Worm (Caenorhabditis elegans) whole organism, late embryonic: ENCODE measurements around the gene che-2.

ENCODE experiments used
- K02D7.2 ChIP-seq: sonication (generic microtip); optimal IDR thresholded peaks from 2 replicates; lab custom pipeline; 2017; ENCODE audit warnings: mild to moderate bottlenecking, missing genetic modification characterization, missing compliant biosample characterization
- T23F11.4 ChIP-seq: fragments of 200-800 bp; sonication (Bioruptor generic); optimal IDR thresholded peaks from 2 replicates; lab custom pipeline; 2018; ENCODE audit warnings: mild to moderate bottlenecking, missing genetic modification characterization, missing compliant biosample characterization
- Y22D7AL.16 ChIP-seq: sonication (generic microtip); optimal IDR thresholded peaks from 2 replicates; lab custom pipeline; 2016; ENCODE audit warnings: missing genetic modification characterization, missing compliant biosample characterization
- ahr-1 ChIP-seq: sonication (generic microtip); optimal IDR thresholded peaks from 2 replicates; lab custom pipeline; 2016; ENCODE audit warnings: missing genetic modification characterization, missing compliant biosample characterization
- ceh-19 ChIP-seq: fragments of 200-800 bp; sonication (Bioruptor generic); optimal IDR thresholded peaks from 2 replicates; lab custom pipeline; 2018; ENCODE audit warnings: mild to moderate bottlenecking, missing genetic modification characterization, missing compliant biosample characterization
- ceh-30 ChIP-seq: fragments of 150-350 bp; optimal IDR thresholded peaks from 2 replicates; lab custom pipeline; 2014; ENCODE audit warnings: missing biosample characterization, missing genetic modification characterization
- ceh-31 ChIP-seq: sonication (generic microtip); optimal IDR thresholded peaks from 2 replicates; lab custom pipeline; 2016; ENCODE audit warnings: missing genetic modification characterization, missing compliant biosample characterization
- ceh-45 ChIP-seq: fragments of 200-800 bp; sonication (Bioruptor generic); IDR thresholded peaks from 2 replicates; pipeline ENCODE4 v1.3.6; 2022; ENCODE audit warnings: missing genetic modification reagents, missing genetic modification characterization, missing compliant biosample characterization
- ceh-6 ChIP-seq: fragments of 200-800 bp; sonication (Bioruptor generic); optimal IDR thresholded peaks from 2 replicates; lab custom pipeline; 2018; ENCODE audit warnings: mild to moderate bottlenecking, missing genetic modification characterization, missing compliant biosample characterization
- ceh-9 ChIP-seq: sonication (generic microtip); optimal IDR thresholded peaks from 2 replicates; lab custom pipeline; 2016; ENCODE audit warnings: mild to moderate bottlenecking, missing genetic modification characterization, inconsistent platforms, missing compliant biosample characterization
- che-1 ChIP-seq: sonication (generic microtip); optimal IDR thresholded peaks from 2 replicates; lab custom pipeline; 2016; ENCODE audit warnings: mild to moderate bottlenecking, missing genetic modification characterization, missing compliant biosample characterization
- dve-1 ChIP-seq: sonication (generic microtip); optimal IDR thresholded peaks from 2 replicates; lab custom pipeline; 2017; ENCODE audit warnings: antibody characterized with exemption, mild to moderate bottlenecking, missing genetic modification characterization, missing compliant biosample characterization
- elt-2 ChIP-seq: sonication (generic microtip); optimal IDR thresholded peaks from 2 replicates; lab custom pipeline; 2016; ENCODE audit warnings: missing genetic modification reagents, missing genetic modification characterization, missing compliant biosample characterization
- elt-4 ChIP-seq: sonication (generic microtip); optimal IDR thresholded peaks from 2 replicates; lab custom pipeline; 2016; ENCODE audit warnings: missing genetic modification characterization, missing compliant biosample characterization
- ets-4 ChIP-seq: sonication (generic microtip); optimal IDR thresholded peaks from 2 replicates; lab custom pipeline; 2016; ENCODE audit warnings: missing genetic modification characterization, missing compliant biosample characterization
- eyg-1 ChIP-seq: sonication (generic microtip); optimal IDR thresholded peaks from 2 replicates; lab custom pipeline; 2016; ENCODE audit warnings: missing genotype, missing genetic modification characterization, missing compliant biosample characterization
- fax-1 ChIP-seq: sonication (generic microtip); optimal IDR thresholded peaks from 2 replicates; lab custom pipeline; 2016; ENCODE audit warnings: missing genotype, missing genetic modification characterization, missing compliant biosample characterization
- fkh-6 ChIP-seq: sonication (generic microtip); optimal IDR thresholded peaks from 2 replicates; lab custom pipeline; 2016; ENCODE audit warnings: missing genetic modification characterization, missing compliant biosample characterization
- gmeb-2 ChIP-seq: sonication (generic microtip); optimal IDR thresholded peaks from 2 replicates; lab custom pipeline; 2016; ENCODE audit warnings: missing genetic modification characterization, inconsistent platforms, missing compliant biosample characterization
- hlh-15 ChIP-seq: sonication (generic microtip); optimal IDR thresholded peaks from 2 replicates; lab custom pipeline; 2016; ENCODE audit warnings: missing genetic modification characterization, missing compliant biosample characterization
- nfya-1 ChIP-seq: sonication (generic microtip); optimal IDR thresholded peaks from 2 replicates; lab custom pipeline; 2017; ENCODE audit warnings: missing genetic modification characterization, mild to moderate bottlenecking, missing compliant biosample characterization, antibody characterized with exemption, moderate library complexity
- nhr-232 ChIP-seq: sonication (generic microtip); optimal IDR thresholded peaks from 2 replicates; lab custom pipeline; 2016; ENCODE audit warnings: missing genetic modification characterization, missing compliant biosample characterization
- npax-4 ChIP-seq: sonication (generic microtip); optimal IDR thresholded peaks from 2 replicates; lab custom pipeline; 2016; ENCODE audit warnings: missing genetic modification characterization, missing compliant biosample characterization
- odd-2 ChIP-seq: sonication (generic microtip); optimal IDR thresholded peaks from 2 replicates; lab custom pipeline; 2017; ENCODE audit warnings: antibody characterized with exemption, mild to moderate bottlenecking, missing genetic modification characterization, missing compliant biosample characterization
- pha-4 ChIP-seq: fragments of 150-350 bp; optimal IDR thresholded peaks from 2 replicates; lab custom pipeline; 2018; ENCODE audit warnings: missing biosample characterization, missing genetic modification reagents, missing genetic modification characterization
- pros-1 ChIP-seq: fragments of 150-350 bp; optimal IDR thresholded peaks from 2 replicates; lab custom pipeline; 2014; ENCODE audit warnings: missing biosample characterization, missing genetic modification reagents, missing genetic modification characterization
- ref-2 ChIP-seq: sonication (generic microtip); optimal IDR thresholded peaks from 2 replicates; lab custom pipeline; 2016; ENCODE audit warnings: missing genetic modification characterization, missing compliant biosample characterization
- sox-2 ChIP-seq: fragments of 200-800 bp; sonication (Bioruptor generic); IDR thresholded peaks from 2 replicates; pipeline ENCODE4 v1.3.6; 2022; ENCODE audit warnings: missing genetic modification reagents, missing genetic modification characterization, missing compliant biosample characterization
- sox-4 ChIP-seq: sonication (generic microtip); optimal IDR thresholded peaks from 2 replicates; lab custom pipeline; 2017; ENCODE audit warnings: mild to moderate bottlenecking, missing genetic modification characterization, inconsistent platforms, missing compliant biosample characterization
- tbx-2 ChIP-seq: sonication (generic microtip); optimal IDR thresholded peaks from 2 replicates; lab custom pipeline; 2016; ENCODE audit warnings: missing genetic modification characterization, missing compliant biosample characterization
- tbx-7 ChIP-seq: sonication (generic microtip); optimal IDR thresholded peaks from 2 replicates; lab custom pipeline; 2016; ENCODE audit warnings: missing genotype, missing genetic modification characterization, missing compliant biosample characterization
- ttx-3 ChIP-seq: sonication (generic microtip); optimal IDR thresholded peaks from 2 replicates; lab custom pipeline; 2016; ENCODE audit warnings: missing genetic modification reagents, missing genetic modification characterization, missing compliant biosample characterization
- unc-3 ChIP-seq, 2 experiments: fragments of 200-800 bp in 1 of 2; sonication (Bioruptor generic) in 1 of 2; sonication (generic microtip) in 1 of 2; conservative IDR thresholded peaks in 1 of 2; optimal IDR thresholded peaks in 1 of 2; 2 replicates each; pipeline versions ENCODE4 v1.3.6 to Lab custom; 2016 to 2022; ENCODE audit warnings: missing compliant biosample characterization in 2 of 2, missing genetic modification characterization in 2 of 2, missing genetic modification reagents in 1 of 2
- zip-5 ChIP-seq: sonication (generic microtip); optimal IDR thresholded peaks from 2 replicates; lab custom pipeline; 2016; ENCODE audit warnings: missing genetic modification characterization, missing compliant biosample characterization
- ztf-16 ChIP-seq: sonication (generic microtip); optimal IDR thresholded peaks from 2 replicates; lab custom pipeline; 2017; ENCODE audit warnings: missing genetic modification characterization, missing compliant biosample characterization

che-2 gene

DNA sequence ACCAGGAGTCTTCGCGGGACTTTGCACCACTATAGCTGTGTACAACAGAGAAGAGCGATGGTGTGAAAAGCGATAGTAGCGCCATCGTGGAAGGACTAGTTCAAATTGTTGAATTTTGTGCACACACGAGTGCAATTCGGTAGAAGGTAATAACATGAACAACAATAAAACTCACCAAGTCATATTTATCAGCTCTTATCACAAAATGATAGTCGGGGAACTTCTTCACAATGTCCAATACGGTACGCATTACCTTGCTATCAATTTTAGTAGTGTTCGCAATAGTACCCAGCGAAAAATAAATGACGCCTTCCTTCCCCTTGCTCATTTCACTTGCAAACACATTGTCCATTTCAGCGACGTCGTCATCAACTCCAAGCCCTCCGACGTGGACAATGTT is 46.4 kb downstream of the che-2 start:
- TF ChIP-seq ceh-45 (GFP tag; lab: Robert Waterston, UW): no peak
- TF ChIP-seq elt-2: peak; percentile 8
- no peak for TF ChIP-seq ceh-9 (tag; lab: Kevin White, UChicago)

DNA sequence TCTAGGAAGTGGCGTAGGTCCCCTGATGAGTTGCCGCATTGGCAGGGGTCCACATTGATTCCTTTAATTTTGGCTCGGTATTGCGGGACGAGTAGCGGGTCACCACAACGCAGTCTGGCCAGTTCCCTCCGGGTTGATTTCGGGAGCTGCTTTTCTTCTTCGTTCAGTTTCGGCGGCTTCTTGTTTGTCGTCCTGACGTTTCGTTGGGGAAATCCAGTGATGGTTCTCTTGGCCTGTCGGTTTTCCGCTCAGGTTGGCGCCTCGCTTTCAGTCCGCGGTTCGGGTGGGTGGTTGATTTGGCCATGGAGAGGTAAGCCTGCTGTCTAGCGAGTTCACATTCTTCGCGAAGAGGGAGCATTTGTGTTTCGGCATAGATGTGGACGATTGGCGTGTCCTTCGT is 47.5 kb downstream of the che-2 start:
- no peak for TF ChIP-seq ceh-19
- no peak for TF ChIP-seq odd-2
- TF ChIP-seq ceh-6 (GFP tag; lab: Kevin White, UChicago): no peak
- no peak for TF ChIP-seq ref-2
- TF ChIP-seq elt-2: no peak
- TF ChIP-seq tbx-7: no peak
- TF ChIP-seq ceh-30 (tag; lab: Kevin White, UChicago): no peak
- no peak for TF ChIP-seq ceh-9 (tag; lab: Kevin White, UChicago)
- no peak for TF ChIP-seq zip-5 (tag; lab: Kevin White, UChicago)
- TF ChIP-seq ets-4: no peak
- TF ChIP-seq Y22D7AL.16 (tag; lab: Kevin White, UChicago): no peak
- TF ChIP-seq fkh-6: no peak
- no peak for TF ChIP-seq eyg-1
- no peak for TF ChIP-seq che-1 (tag; lab: Kevin White, UChicago)
- no peak for TF ChIP-seq K02D7.2
- TF ChIP-seq fax-1 (tag; lab: Kevin White, UChicago): no peak
- TF ChIP-seq npax-4: no peak
- TF ChIP-seq ztf-16 (tag; lab: Kevin White, UChicago): no peak
- TF ChIP-seq sox-4 (tag; lab: Kevin White, UChicago): no peak

DNA sequence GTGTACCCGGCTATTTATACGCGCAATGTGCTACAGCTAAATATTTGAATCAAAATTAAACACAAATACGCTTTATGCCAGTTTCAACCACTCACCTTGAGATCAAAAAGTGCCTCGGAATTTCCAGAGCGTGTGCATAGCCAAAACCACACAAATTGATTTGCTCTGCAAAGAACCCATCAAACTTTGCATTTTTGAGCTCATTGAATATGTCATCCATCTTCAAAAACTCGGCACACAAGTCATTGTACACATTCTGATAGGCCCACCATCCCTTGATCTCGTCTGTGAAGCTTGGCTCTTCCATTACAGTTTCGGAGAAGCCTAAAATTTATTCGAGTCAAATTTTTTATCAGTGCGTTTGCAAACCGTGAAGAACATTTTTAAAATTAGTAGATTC is 48.1 kb downstream of the che-2 start:
- no peak for TF ChIP-seq elt-4 (tag; lab: Kevin White, UChicago)
- TF ChIP-seq pha-4 (tag; lab: Kevin White, UChicago): no peak
- TF ChIP-seq pros-1 (tag; lab: Kevin White, UChicago): no peak
- no peak for TF ChIP-seq ref-2
- no peak for TF ChIP-seq nhr-232 (tag; lab: Kevin White, UChicago)
- TF ChIP-seq, all 69 proteins: peak for 0

DNA sequence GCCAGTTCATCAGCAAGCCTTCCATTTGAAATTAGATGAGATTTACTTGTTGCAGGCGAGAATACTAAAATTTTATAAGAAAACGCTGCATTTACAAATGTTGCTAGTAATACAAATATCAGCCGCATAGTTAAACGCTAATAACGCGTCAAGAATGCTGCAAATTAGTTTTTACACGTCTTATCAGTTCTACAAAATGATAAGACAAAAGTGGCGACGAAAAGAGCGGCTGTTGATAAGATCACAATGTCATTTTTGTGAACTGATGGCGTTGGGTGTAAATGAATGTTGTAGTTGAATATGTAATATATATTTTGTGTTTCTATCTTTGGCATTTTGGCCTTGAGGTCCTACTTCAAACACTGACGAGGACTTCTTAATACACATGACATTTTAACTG is 48.8 kb downstream of the che-2 start, which contains the start of gene ugt-46:
Gene ugt-46 (minus strand): TSS at position 279 of the 400 bp plus-strand sequence.
- TF ChIP-seq ceh-30 (tag; lab: Kevin White, UChicago) (no peak), elt-2 (peak; percentile 98)

DNA sequence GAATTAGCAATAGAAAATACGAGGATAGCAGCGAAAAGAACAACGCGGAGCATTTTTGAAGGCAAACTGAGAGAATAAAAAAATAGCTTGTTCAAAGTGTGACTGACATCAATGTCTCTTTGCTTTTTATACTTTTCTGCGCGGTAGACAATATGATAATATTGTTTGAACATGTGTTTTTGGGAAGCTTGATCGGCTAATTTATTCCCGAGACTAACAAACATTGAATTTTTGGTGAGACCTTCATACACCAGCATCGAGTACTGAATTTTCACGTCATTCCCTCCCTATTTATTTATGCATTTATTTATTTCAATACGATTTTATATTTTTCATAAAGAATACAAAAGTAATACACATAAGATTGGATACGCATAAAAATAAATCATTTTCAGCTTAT is 49.7 kb downstream of the che-2 start, which contains the start of gene B0310.6:
Gene B0310.6 (minus strand): TSS at position 101 of the 400 bp plus-strand sequence.
- TF ChIP-seq ceh-31 (tag; lab: Kevin White, UChicago) (no peak), ets-4 (no peak), ceh-30 (tag; lab: Kevin White, UChicago) (no peak), K02D7.2 (no peak), ahr-1 (tag; lab: Kevin White, UChicago) (no peak), ref-2 (no peak), che-1 (tag; lab: Kevin White, UChicago) (no peak), ttx-3 (tag; lab: Kevin White, UChicago) (no peak), nfya-1 (tag; lab: Kevin White, UChicago) (no peak), dve-1 (tag; lab: Kevin White, UChicago) (no peak), pros-1 (tag; lab: Kevin White, UChicago) (no peak), tbx-2 (tag; lab: Kevin White, UChicago) (no peak), hlh-15 (tag; lab: Kevin White, UChicago) (no peak), Y22D7AL.16 (tag; lab: Kevin White, UChicago) (no peak), gmeb-2 (tag; lab: Kevin White, UChicago) (no peak), unc-3 (GFP tag; conservative IDR thresholded peaks at IDR 0.05; lab: Robert Waterston, UW) (no peak), unc-3 (tag; optimal IDR thresholded peaks at IDR 0.05; lab: Kevin White, UChicago) (no peak), sox-2 (GFP tag; lab: Robert Waterston, UW) (no peak), T23F11.4 (GFP tag; lab: Kevin White, UChicago) (no peak)
